Fruit fly (Drosophila melanogaster): ENCODE results near the gene ERp44.

ERp44 gene

DNA sequence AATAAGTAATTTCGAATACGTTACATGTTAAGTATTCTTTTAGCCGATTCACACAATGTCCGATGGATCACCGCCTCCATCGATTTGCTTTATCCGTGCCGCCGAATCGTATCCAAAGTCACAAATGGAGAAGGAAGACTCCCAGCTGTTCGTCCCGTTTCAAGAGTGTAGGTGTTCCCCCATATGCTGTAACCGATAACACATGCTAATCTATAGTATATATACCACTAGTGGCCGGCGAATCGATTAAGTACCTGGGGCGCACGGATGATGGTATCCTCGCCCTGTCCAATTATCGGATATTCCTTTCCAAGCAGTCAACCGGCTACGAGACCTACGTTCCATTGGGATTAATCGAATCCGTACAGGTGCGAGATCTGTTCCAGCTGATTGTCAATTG, at the start of gene ERp44:
Gene ERp44, minus strand, starts transcription at position 101 of the 400 bp plus-strand sequence.
- TF ChIP-seq Crg-1 (GFP tag; optimal IDR thresholded peaks at IDR 0.05): no peak
- TF ChIP-seq tj (GFP tag; optimal IDR thresholded peaks at IDR 0.05): no peak
- TF ChIP-seq CG1620 (GFP tag; optimal IDR thresholded peaks at IDR 0.05): no peak

DNA sequence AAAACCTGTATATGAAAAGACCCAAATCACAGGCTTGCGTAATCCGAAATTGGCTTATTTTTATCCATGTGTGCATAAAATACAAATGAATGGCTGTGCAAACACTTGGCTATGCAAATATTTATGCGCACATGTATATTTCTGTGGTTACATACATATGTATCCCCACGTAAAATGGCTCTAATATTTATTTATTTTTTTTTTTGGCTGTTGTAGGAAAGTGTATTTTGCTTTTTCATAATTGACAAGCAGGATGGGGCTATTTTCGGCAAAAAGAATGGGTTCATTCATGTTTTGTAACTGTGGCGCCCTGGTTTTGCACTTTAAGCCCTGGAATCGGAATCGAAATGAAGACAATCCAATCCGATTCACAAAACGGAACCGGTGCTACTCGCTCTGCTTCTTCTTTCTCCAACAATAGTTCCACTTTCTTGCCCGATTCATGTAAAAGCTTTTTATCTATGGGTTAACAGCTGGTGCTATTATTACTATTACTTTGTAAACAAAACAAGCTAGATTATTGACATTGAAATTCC, 37.7 kb upstream of the ERp44 start:
- TF ChIP-seq Hr96 (GFP tag; optimal IDR thresholded peaks at IDR 0.05): no peak
- peak; percentile 58 for TF ChIP-seq CG7045 (GFP tag; optimal IDR thresholded peaks at IDR 0.05)
- TF ChIP-seq CG1620 (GFP tag; optimal IDR thresholded peaks at IDR 0.05): peak; percentile 57
- TF ChIP-seq CG11617 (GFP tag; optimal IDR thresholded peaks at IDR 0.05): peak; percentile 89
- TF ChIP-seq toe (GFP tag; optimal IDR thresholded peaks at IDR 0.05): peak; percentile 51
- TF ChIP-seq tj (GFP tag; optimal IDR thresholded peaks at IDR 0.05): peak; percentile 75
- peak; percentile 75 for TF ChIP-seq CG14711 (tag; optimal IDR thresholded peaks at IDR 0.05)
- TF ChIP-seq Clk (GFP tag; optimal IDR thresholded peaks at IDR 0.05): no peak
- TF ChIP-seq Crg-1 (GFP tag; optimal IDR thresholded peaks at IDR 0.05): peak; percentile 79
- TF ChIP-seq bab1 (GFP tag; optimal IDR thresholded peaks at IDR 0.05): peak; percentile 62
- peak; percentile 65 for TF ChIP-seq CG12768 (GFP tag; optimal IDR thresholded peaks at IDR 0.05)
- TF ChIP-seq CG33017 (tag; optimal IDR thresholded peaks at IDR 0.05): peak; percentile 64
- peak; percentile 70 for TF ChIP-seq ovo (GFP tag; optimal IDR thresholded peaks at IDR 0.05)
- peak; percentile 28 for TF ChIP-seq cic (GFP tag; optimal IDR thresholded peaks at IDR 0.05)
- TF ChIP-seq cnc (optimal IDR thresholded peaks at IDR 0.05): no peak
- TF ChIP-seq kay (GFP tag; ENCODE audit: borderline replicate concordance): peak; percentile 47
- TF ChIP-seq Mnt (GFP tag; optimal IDR thresholded peaks at IDR 0.05): peak; percentile 89
- TF ChIP-seq pad (GFP tag; optimal IDR thresholded peaks at IDR 0.05): peak; percentile 53
- TF ChIP-seq CG7101 (tag; optimal IDR thresholded peaks at IDR 0.05): peak; percentile 86
- peak; percentile 70 for TF ChIP-seq CG5204 (GFP tag; optimal IDR thresholded peaks at IDR 0.05)

DNA sequence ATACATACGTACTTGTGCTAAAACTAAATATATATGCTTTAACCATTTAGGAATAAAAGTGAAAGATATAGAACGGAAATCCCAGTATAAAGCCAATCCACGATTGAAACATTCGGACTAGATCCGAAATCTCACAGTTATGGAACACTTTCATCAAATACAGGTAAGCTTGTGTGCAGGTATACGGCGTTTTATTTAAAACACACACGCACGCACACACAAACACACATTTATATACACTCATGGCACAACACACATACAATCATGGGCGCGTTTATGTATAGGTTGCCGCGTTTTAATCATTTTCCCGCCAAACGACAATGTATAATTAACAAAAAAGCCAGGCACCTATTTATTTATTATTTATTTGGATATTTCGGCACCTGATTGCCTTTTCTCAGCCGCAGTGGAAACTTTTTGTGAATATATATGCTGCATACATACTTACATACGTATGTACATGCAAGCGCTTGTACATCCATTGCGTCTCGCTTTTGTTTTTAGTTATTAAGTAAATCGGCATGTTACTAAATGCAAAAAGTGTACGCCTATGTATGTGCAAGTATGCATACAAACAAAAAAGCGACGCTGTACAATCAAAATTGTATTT, 36.8 kb upstream of the ERp44 start:
- TF ChIP-seq CG33017 (tag; optimal IDR thresholded peaks at IDR 0.05) (no peak), cic (GFP tag; optimal IDR thresholded peaks at IDR 0.05) (peak; percentile 20), Mnt (GFP tag; optimal IDR thresholded peaks at IDR 0.05) (peak; percentile 43)

DNA sequence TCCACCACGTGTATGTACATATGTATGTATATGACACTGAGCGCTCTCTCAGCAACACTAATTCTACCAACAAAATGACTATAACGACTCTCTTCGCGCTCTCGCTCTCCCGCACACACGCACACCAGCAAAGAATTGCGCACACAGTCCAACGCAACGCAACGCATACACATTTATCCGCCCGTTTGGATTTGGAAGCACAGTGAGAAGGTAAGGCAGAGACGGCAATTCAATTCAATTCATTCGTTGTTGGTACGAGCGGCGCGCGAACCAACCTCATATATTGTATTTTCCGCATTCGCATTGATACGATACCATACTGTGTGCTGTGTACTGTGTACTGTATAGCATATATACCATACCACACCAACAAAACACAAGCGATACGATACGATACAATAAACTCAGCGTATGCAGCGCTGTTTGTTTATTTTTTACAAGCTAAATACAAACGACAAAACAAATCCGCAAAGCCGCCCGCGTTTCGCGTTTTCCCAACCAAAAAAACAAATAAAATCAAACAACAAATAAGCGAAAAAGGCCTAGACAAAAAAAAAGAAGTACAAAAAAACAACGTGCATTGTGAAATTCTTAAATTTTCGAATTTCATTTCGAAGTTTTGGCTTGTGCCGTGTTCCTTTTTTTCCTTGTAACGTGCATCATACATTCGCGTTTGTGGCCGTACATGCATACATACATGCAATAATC, 36.1 kb upstream of the ERp44 start, which contains the start of the genes CG9921 and Dsp1:
Gene CG9921, minus strand, starts transcription at position 167 of the 708 bp plus-strand sequence.
Gene Dsp1, plus strand, starts transcription at position 179 of the 708 bp plus-strand sequence.
- TF ChIP-seq Mnt (GFP tag; optimal IDR thresholded peaks at IDR 0.05) (peak; percentile 93), kay (GFP tag; ENCODE audit: borderline replicate concordance) (peak; percentile 6), CG1620 (GFP tag; optimal IDR thresholded peaks at IDR 0.05) (peak; percentile 16), tj (GFP tag; optimal IDR thresholded peaks at IDR 0.05) (no peak), Hr96 (GFP tag; optimal IDR thresholded peaks at IDR 0.05) (peak; percentile 20), pad (GFP tag; optimal IDR thresholded peaks at IDR 0.05) (no peak), ovo (GFP tag; optimal IDR thresholded peaks at IDR 0.05) (peak; percentile 13), CG12768 (GFP tag; optimal IDR thresholded peaks at IDR 0.05) (peak; percentile 38), cic (GFP tag; optimal IDR thresholded peaks at IDR 0.05) (peak; percentile 96), CG14711 (tag; optimal IDR thresholded peaks at IDR 0.05) (peak; percentile 22), bab1 (GFP tag; optimal IDR thresholded peaks at IDR 0.05) (peak; percentile 24), CG7101 (tag; optimal IDR thresholded peaks at IDR 0.05) (peak; percentile 1), cnc (optimal IDR thresholded peaks at IDR 0.05) (no peak)

DNA sequence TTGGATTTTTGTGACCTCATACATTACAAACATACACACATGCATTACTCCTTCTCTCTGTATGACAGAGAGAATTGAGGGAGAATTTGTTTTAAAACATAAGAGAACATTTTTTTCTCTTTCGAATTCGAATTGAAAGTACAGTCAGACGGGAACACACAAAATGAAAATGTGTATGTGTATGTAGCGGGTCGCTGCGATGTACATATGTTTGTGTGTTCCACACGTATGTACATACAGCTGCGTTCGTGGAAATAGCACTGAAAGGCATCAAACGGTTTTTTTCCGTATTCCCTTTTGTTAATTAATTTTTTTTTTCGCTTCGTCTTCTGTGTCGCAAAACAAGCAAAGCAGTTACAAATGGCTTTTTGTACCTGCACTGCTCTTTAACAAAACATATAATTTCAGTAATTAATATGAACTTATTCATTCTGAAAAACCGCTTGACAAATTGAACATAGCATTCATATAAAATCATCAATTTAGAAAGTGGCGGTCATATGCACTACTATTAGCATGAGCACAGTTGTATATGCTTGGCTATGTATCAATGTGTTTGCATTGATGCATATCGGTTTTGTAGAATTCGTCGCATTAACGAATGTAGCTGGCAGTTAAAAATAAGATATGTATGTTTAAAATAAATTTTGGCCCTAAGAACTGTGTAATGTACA, 35.2 kb upstream of the ERp44 start:
- peak; percentile 95 for TF ChIP-seq CG7045 (GFP tag; optimal IDR thresholded peaks at IDR 0.05)
- peak; percentile 98 for TF ChIP-seq CG11617 (GFP tag; optimal IDR thresholded peaks at IDR 0.05)
- no peak for TF ChIP-seq Hr96 (GFP tag; optimal IDR thresholded peaks at IDR 0.05)
- peak; percentile 85 for TF ChIP-seq tj (GFP tag; optimal IDR thresholded peaks at IDR 0.05)
- no peak for TF ChIP-seq cnc (optimal IDR thresholded peaks at IDR 0.05)
- peak; percentile 80 for TF ChIP-seq kay (GFP tag; ENCODE audit: borderline replicate concordance)
- peak; percentile 83 for TF ChIP-seq cic (GFP tag; optimal IDR thresholded peaks at IDR 0.05)
- peak; percentile 95 for TF ChIP-seq CG33017 (tag; optimal IDR thresholded peaks at IDR 0.05)
- TF ChIP-seq ovo (GFP tag; optimal IDR thresholded peaks at IDR 0.05): peak; percentile 95
- TF ChIP-seq toe (GFP tag; optimal IDR thresholded peaks at IDR 0.05): peak; percentile 83
- TF ChIP-seq bab1 (GFP tag; optimal IDR thresholded peaks at IDR 0.05): peak; percentile 95
- TF ChIP-seq CG14711 (tag; optimal IDR thresholded peaks at IDR 0.05): peak; percentile 94
- peak; percentile 92 for TF ChIP-seq Crg-1 (GFP tag; optimal IDR thresholded peaks at IDR 0.05)
- peak; percentile 95 for TF ChIP-seq CG12768 (GFP tag; optimal IDR thresholded peaks at IDR 0.05)
- TF ChIP-seq CG5204 (GFP tag; optimal IDR thresholded peaks at IDR 0.05): peak; percentile 94
- peak; percentile 88 for TF ChIP-seq Mnt (GFP tag; optimal IDR thresholded peaks at IDR 0.05)
- peak; percentile 98 for TF ChIP-seq CG7101 (tag; optimal IDR thresholded peaks at IDR 0.05)
- TF ChIP-seq CG1620 (GFP tag; optimal IDR thresholded peaks at IDR 0.05): peak; percentile 82
- peak; percentile 84 for TF ChIP-seq Clk (GFP tag; optimal IDR thresholded peaks at IDR 0.05)
- TF ChIP-seq pad (GFP tag; optimal IDR thresholded peaks at IDR 0.05): peak; percentile 91

Measured in whole organism, adult.